Worm (Caenorhabditis elegans) whole organism, L2 larva: ENCODE measurements around the gene frl-1.
A peak's percentile ranks its signal among the peaks of the same experiment; 100 is the strongest.
"Not testable (repeated sequence)": the region's sequence is repeated elsewhere in the genome, so short reads cannot be mapped to it uniquely, and the experiment has no call there.

Experiments
- C34F6.9 ChIP-seq: fragments of 150-350 bp; optimal IDR thresholded peaks from 2 replicates; lab custom pipeline; 2014; ENCODE audit warnings: missing biosample characterization, missing genetic modification characterization
- F13H6.1 ChIP-seq: sonication (generic microtip); optimal IDR thresholded peaks from 2 replicates; lab custom pipeline; 2016; ENCODE audit warnings: missing genetic modification characterization, missing compliant biosample characterization
- R02D3.7 ChIP-seq: fragments of 150-350 bp; optimal IDR thresholded peaks from 2 replicates; lab custom pipeline; 2014; ENCODE audit warnings: missing biosample characterization, missing genetic modification characterization
- Y55F3AM.14 ChIP-seq: fragments of 200-800 bp; sonication (Bioruptor generic); optimal IDR thresholded peaks from 2 replicates; lab custom pipeline; 2018; ENCODE audit warnings: mild to moderate bottlenecking, missing genetic modification characterization, missing compliant biosample characterization
- ZK546.5 ChIP-seq: sonication (generic microtip); optimal IDR thresholded peaks from 2 replicates; lab custom pipeline; 2017; ENCODE audit warnings: missing biosample characterization, missing genetic modification characterization
- alr-1 ChIP-seq: fragments of 150-350 bp; optimal IDR thresholded peaks from 2 replicates; lab custom pipeline; 2014; ENCODE audit warnings: missing biosample characterization, missing genetic modification characterization
- aly-2 ChIP-seq: fragments of 150-350 bp; optimal IDR thresholded peaks from 2 replicates; lab custom pipeline; 2014; ENCODE audit warnings: missing biosample characterization, missing genetic modification characterization
- ama-1 ChIP-seq: fragments of 150-350 bp; optimal IDR thresholded peaks from 2 replicates; lab custom pipeline; 2018; ENCODE audit warnings: inconsistent platforms
- blmp-1 ChIP-seq: sonication (generic microtip); optimal IDR thresholded peaks from 2 replicates; lab custom pipeline; 2017; ENCODE audit warnings: missing genetic modification characterization, mild to moderate bottlenecking, missing compliant biosample characterization, antibody characterized with exemption, moderate library complexity; ENCODE audit not compliant: insufficient read depth
- ceh-16 ChIP-seq: fragments of 150-350 bp; optimal IDR thresholded peaks from 2 replicates; lab custom pipeline; 2014; ENCODE audit warnings: missing biosample characterization, missing genetic modification characterization
- dmd-4 ChIP-seq: sonication (generic microtip); optimal IDR thresholded peaks from 2 replicates; lab custom pipeline; 2017; ENCODE audit warnings: missing biosample characterization, missing genetic modification characterization
- egl-27 ChIP-seq: sonication (generic microtip); optimal IDR thresholded peaks from 3 replicates; lab custom pipeline; 2017; ENCODE audit warnings: missing biosample characterization, missing genetic modification reagents, missing genetic modification characterization
- elt-1 ChIP-seq: fragments of 150-350 bp; optimal IDR thresholded peaks from 2 replicates; lab custom pipeline; 2014; ENCODE audit warnings: missing biosample characterization, missing genetic modification characterization
- fos-1 ChIP-seq: fragments of 150-350 bp; optimal IDR thresholded peaks from 2 replicates; lab custom pipeline; 2014; ENCODE audit warnings: missing biosample characterization, missing genetic modification characterization
- gmeb-1 ChIP-seq: fragments of 150-350 bp; optimal IDR thresholded peaks from 2 replicates; lab custom pipeline; 2014; ENCODE audit warnings: missing biosample characterization, missing genetic modification characterization
- lin-11 ChIP-seq: fragments of 150-350 bp; sonication (generic microtip); optimal IDR thresholded peaks from 2 replicates; lab custom pipeline; 2014; ENCODE audit warnings: missing biosample characterization, missing genetic modification characterization, inconsistent platforms, mixed read lengths
- lin-13 ChIP-seq: fragments of 150-350 bp; optimal IDR thresholded peaks from 2 replicates; lab custom pipeline; 2014; ENCODE audit warnings: missing biosample characterization, missing genetic modification reagents, missing genetic modification characterization
- lin-39 ChIP-seq: fragments of 150-350 bp; optimal IDR thresholded peaks from 2 replicates; lab custom pipeline; 2014; ENCODE audit warnings: missing biosample characterization, missing genetic modification reagents, missing genetic modification characterization
- lsy-2 ChIP-seq, 2 experiments: fragments of 150-350 bp in 1 of 2; sonication (generic microtip) in 1 of 2; optimal IDR thresholded peaks; 2 replicates each; lab custom pipeline; 2014 to 2017; ENCODE audit warnings: missing biosample characterization in 2 of 2, missing genetic modification characterization in 2 of 2
- mab-5 ChIP-seq: fragments of 150-350 bp; optimal IDR thresholded peaks from 2 replicates; lab custom pipeline; 2014; ENCODE audit warnings: missing biosample characterization, missing genetic modification characterization
- mbf-1 ChIP-seq: sonication (generic microtip); optimal IDR thresholded peaks from 2 replicates; lab custom pipeline; 2017; ENCODE audit warnings: missing biosample characterization, missing genetic modification characterization
- mdl-1 ChIP-seq, 2 experiments: fragments of 150-350 bp in 1 of 2; sonication (generic microtip) in 1 of 2; optimal IDR thresholded peaks; 2 replicates each; lab custom pipeline; 2017; ENCODE audit warnings: missing biosample characterization in 2 of 2, missing genetic modification characterization in 2 of 2
- nhr-11 ChIP-seq: fragments of 150-350 bp; optimal IDR thresholded peaks from 2 replicates; lab custom pipeline; 2014; ENCODE audit warnings: missing biosample characterization, missing genetic modification characterization
- nhr-12 ChIP-seq: fragments of 150-350 bp; optimal IDR thresholded peaks from 2 replicates; lab custom pipeline; 2014; ENCODE audit warnings: missing biosample characterization, missing genetic modification characterization
- nhr-129 ChIP-seq: fragments of 150-350 bp; optimal IDR thresholded peaks from 2 replicates; lab custom pipeline; 2014; ENCODE audit warnings: missing biosample characterization, missing genetic modification characterization
- nhr-21 ChIP-seq: fragments of 150-350 bp; optimal IDR thresholded peaks from 2 replicates; lab custom pipeline; 2014; ENCODE audit warnings: missing biosample characterization, missing genetic modification characterization
- nhr-23 ChIP-seq: fragments of 150-350 bp; optimal IDR thresholded peaks from 2 replicates; lab custom pipeline; 2014; ENCODE audit warnings: missing biosample characterization, missing genetic modification reagents, missing genetic modification characterization
- nhr-237 ChIP-seq: fragments of 150-350 bp; optimal IDR thresholded peaks from 2 replicates; lab custom pipeline; 2014; ENCODE audit warnings: missing biosample characterization, missing genetic modification characterization
- nhr-25 ChIP-seq: fragments of 150-350 bp; sonication (generic microtip); optimal IDR thresholded peaks from 3 replicates; lab custom pipeline; 2014; ENCODE audit warnings: missing biosample characterization, missing genetic modification characterization
- nhr-77 ChIP-seq: fragments of 150-350 bp; optimal IDR thresholded peaks from 2 replicates; lab custom pipeline; 2014; ENCODE audit warnings: missing biosample characterization, missing genetic modification characterization
- peb-1 ChIP-seq: fragments of 150-350 bp; optimal IDR thresholded peaks from 2 replicates; lab custom pipeline; 2014; ENCODE audit warnings: missing biosample characterization, missing genetic modification characterization
- skn-1 ChIP-seq: sonication (generic microtip); optimal IDR thresholded peaks from 2 replicates; lab custom pipeline; 2017; ENCODE audit warnings: missing biosample characterization, missing genetic modification characterization
- sma-3 ChIP-seq: sonication (generic microtip); optimal IDR thresholded peaks from 2 replicates; lab custom pipeline; 2016; ENCODE audit warnings: missing genetic modification reagents, missing genetic modification characterization, missing compliant biosample characterization
- sma-9 ChIP-seq, 2 experiments: fragments of 150-350 bp in 1 of 2; sonication (generic microtip) in 1 of 2; optimal IDR thresholded peaks; 2 replicates each; lab custom pipeline; 2014 to 2016; ENCODE audit warnings: missing genetic modification characterization in 2 of 2, mild to moderate bottlenecking in 1 of 2, missing biosample characterization in 1 of 2, missing compliant biosample characterization in 1 of 2, missing genetic modification reagents in 1 of 2, moderate library complexity in 1 of 2
- unc-39 ChIP-seq: fragments of 150-350 bp; optimal IDR thresholded peaks from 2 replicates; lab custom pipeline; 2014; ENCODE audit warnings: missing biosample characterization, missing genetic modification characterization
- unc-55 ChIP-seq: fragments of 150-350 bp; sonication (generic microtip); optimal IDR thresholded peaks from 3 replicates; lab custom pipeline; 2014; ENCODE audit warnings: missing biosample characterization, missing genetic modification reagents, missing genetic modification characterization
- zag-1 ChIP-seq: fragments of 150-350 bp; optimal IDR thresholded peaks from 2 replicates; lab custom pipeline; 2014; ENCODE audit warnings: missing biosample characterization, missing genetic modification characterization
- ztf-1 ChIP-seq: fragments of 200-800 bp; sonication (Bioruptor generic); conservative IDR thresholded peaks from 2 replicates; pipeline ENCODE4 v1.3.6; 2022; ENCODE audit warnings: missing genetic modification characterization, missing compliant biosample characterization
- ztf-11 ChIP-seq: sonication (generic microtip); optimal IDR thresholded peaks from 2 replicates; lab custom pipeline; 2017; ENCODE audit warnings: missing biosample characterization, missing genetic modification characterization

frl-1 gene

ce11 chrIII:2123673-2124187 lies at the start of gene frl-1:
Gene frl-1 (plus strand): TSS chrIII:2124137.
- TF ChIP-seq C34F6.9 (tag; lab: Kevin White, UChicago) (no peak), skn-1 (tag; lab: Kevin White, UChicago) (no peak), nhr-237 (tag; lab: Kevin White, UChicago) (no peak), nhr-77 (tag; lab: Kevin White, UChicago) (no peak), ZK546.5 (tag; lab: Kevin White, UChicago) (no peak), zag-1 (tag; lab: Kevin White, UChicago) (no peak), gmeb-1 (peak; percentile 40), fos-1 (tag; lab: Kevin White, UChicago) (peak; percentile 89), mbf-1 (tag; lab: Kevin White, UChicago) (no peak), ama-1 (lab: Kevin White, UChicago) (no peak), nhr-21 (tag; lab: Kevin White, UChicago) (no peak)

ce11 chrIII:2076546-2077134 lies 47.3 kb upstream of the frl-1 start, which contains the start of gene Y39A3A.4:
Gene Y39A3A.4 (minus strand): TSS chrIII:2076596.
- no peak for TF ChIP-seq ceh-16 (tag; lab: Kevin White, UChicago)
- peak; percentile 5 for TF ChIP-seq nhr-129 (tag; lab: Kevin White, UChicago)

- TF ChIP-seq sma-9 (GFP tag; optimal IDR thresholded peaks at IDR 0.05; lab: Kevin White, UChicago); sma-9 (tag; optimal IDR thresholded peaks at IDR 0.05; lab: Kevin White, UChicago); dmd-4; mab-5 (tag; lab: Kevin White, UChicago): not testable (repeated sequence)
These were observed 41.4 kb upstream of the frl-1 start, which contains the start of gene cpt-3 for ce11 chrIII:2082519-2082918. Gene cpt-3 (plus strand): TSS chrIII:2082819.

ce11 chrIII:2084829-2085228 lies 39.1 kb upstream of the frl-1 start:
- no peak for TF ChIP-seq ZK546.5 (tag; lab: Kevin White, UChicago)

ce11 chrIII:2089453-2089852 lies 34.5 kb upstream of the frl-1 start:
- no peak for TF ChIP-seq nhr-12 (tag; lab: Kevin White, UChicago)
- TF ChIP-seq nhr-129 (tag; lab: Kevin White, UChicago), result peak; percentile 15
- TF ChIP-seq unc-55, result peak; percentile 49
- TF ChIP-seq ceh-16 (tag; lab: Kevin White, UChicago), result no peak
- no peak for TF ChIP-seq sma-3 (GFP tag; lab: Kevin White, UChicago)
- no peak for TF ChIP-seq alr-1 (tag; lab: Kevin White, UChicago)
- peak; percentile 11 for TF ChIP-seq gmeb-1
- no peak for TF ChIP-seq nhr-23
- TF ChIP-seq zag-1 (tag; lab: Kevin White, UChicago), result no peak
- peak in 1 of 2 experiments; percentile 43 for TF ChIP-seq lsy-2 (tag; optimal IDR thresholded peaks at IDR 0.05; lab: Kevin White, UChicago)
- TF ChIP-seq lin-11 (tag; lab: Kevin White, UChicago), result no peak
- no peak for TF ChIP-seq R02D3.7 (tag; lab: Kevin White, UChicago)
- TF ChIP-seq fos-1 (tag; lab: Kevin White, UChicago), result peak; percentile 9
- peak; percentile 56 for TF ChIP-seq C34F6.9 (tag; lab: Kevin White, UChicago)
- peak; percentile 17 for TF ChIP-seq F13H6.1 (tag; lab: Kevin White, UChicago)
- no peak for TF ChIP-seq nhr-25
- no peak for TF ChIP-seq Y55F3AM.14 (GFP tag; lab: Kevin White, UChicago)
- no peak for TF ChIP-seq ztf-11
- TF ChIP-seq nhr-77 (tag; lab: Kevin White, UChicago), result no peak
- TF ChIP-seq lin-13, result peak; percentile 20
- TF ChIP-seq mdl-1 (tag; optimal IDR thresholded peaks at IDR 0.05; lab: Kevin White, UChicago), result no peak

ce11 chrIII:2090695-2091094 lies 33.2 kb upstream of the frl-1 start:
- TF ChIP-seq unc-55, result no peak
- TF ChIP-seq R02D3.7 (tag; lab: Kevin White, UChicago), result no peak
- no peak for TF ChIP-seq egl-27 (tag; lab: Kevin White, UChicago)
- TF ChIP-seq mbf-1 (tag; lab: Kevin White, UChicago), result no peak
- no peak for TF ChIP-seq lin-39 (tag; lab: Kevin White, UChicago)
- no peak for TF ChIP-seq ztf-11
- TF ChIP-seq nhr-21 (tag; lab: Kevin White, UChicago), result peak; percentile 11
- no peak for TF ChIP-seq elt-1
- TF ChIP-seq unc-39 (tag; lab: Kevin White, UChicago), result no peak
- TF ChIP-seq nhr-11 (tag; lab: Kevin White, UChicago), result no peak
- TF ChIP-seq aly-2, result no peak
- peak; percentile 73 for TF ChIP-seq F13H6.1 (tag; lab: Kevin White, UChicago)
- peak; percentile 64 for TF ChIP-seq C34F6.9 (tag; lab: Kevin White, UChicago)
- no peak for TF ChIP-seq ceh-16 (tag; lab: Kevin White, UChicago)
- TF ChIP-seq sma-9 (GFP tag; optimal IDR thresholded peaks at IDR 0.05; lab: Kevin White, UChicago), result no peak
- TF ChIP-seq sma-9 (tag; optimal IDR thresholded peaks at IDR 0.05; lab: Kevin White, UChicago), result no peak
- TF ChIP-seq lin-13, result peak; percentile 34
- TF ChIP-seq blmp-1 (tag; lab: Kevin White, UChicago), result peak; percentile 37
- TF ChIP-seq nhr-23, result no peak
- TF ChIP-seq fos-1 (tag; lab: Kevin White, UChicago), result peak; percentile 89
- TF ChIP-seq lsy-2 (tag; optimal IDR thresholded peaks at IDR 0.05; lab: Kevin White, UChicago), result peak in 1 of 2 experiments; percentile 62
- TF ChIP-seq ztf-1, result no peak
- TF ChIP-seq peb-1 (tag; lab: Kevin White, UChicago), result no peak
- no peak for TF ChIP-seq nhr-12 (tag; lab: Kevin White, UChicago)
- TF ChIP-seq ama-1 (lab: Kevin White, UChicago), result no peak
